Worm (Caenorhabditis elegans) whole organism, L3 larva: ENCODE data around the gene C55A1.6.

ENCODE experiments used
- R02D3.7 ChIP-seq: fragments of 150-350 bp; optimal IDR thresholded peaks from 2 replicates; lab custom pipeline; 2014; ENCODE audit warnings: missing biosample characterization, missing genetic modification characterization
- ZK546.5 ChIP-seq: sonication (generic microtip); optimal IDR thresholded peaks from 2 replicates; lab custom pipeline; 2017; ENCODE audit warnings: missing biosample characterization, missing genetic modification characterization
- aly-2 ChIP-seq: fragments of 150-350 bp; optimal IDR thresholded peaks from 2 replicates; lab custom pipeline; 2014; ENCODE audit warnings: missing biosample characterization, missing genetic modification characterization
- ama-1 ChIP-seq: fragments of 150-350 bp; optimal IDR thresholded peaks from 2 replicates; lab custom pipeline; 2018
- ceh-16 ChIP-seq: sonication (generic microtip); optimal IDR thresholded peaks from 2 replicates; lab custom pipeline; 2017; ENCODE audit warnings: missing biosample characterization, missing genetic modification characterization
- ceh-28 ChIP-seq: fragments of 150-350 bp; optimal IDR thresholded peaks from 2 replicates; lab custom pipeline; 2014; ENCODE audit warnings: missing biosample characterization, missing genetic modification reagents, missing genetic modification characterization
- ceh-9 ChIP-seq: sonication (generic microtip); optimal IDR thresholded peaks from 2 replicates; lab custom pipeline; 2018; ENCODE audit warnings: missing biosample characterization, missing genetic modification characterization
- egl-27 ChIP-seq: sonication (generic microtip); optimal IDR thresholded peaks from 4 replicates; lab custom pipeline; 2017; ENCODE audit warnings: missing biosample characterization, missing genetic modification reagents, missing genetic modification characterization
- egl-5 ChIP-seq: fragments of 150-350 bp; optimal IDR thresholded peaks from 2 replicates; lab custom pipeline; 2017; ENCODE audit warnings: missing biosample characterization, missing genetic modification reagents, missing genetic modification characterization, inconsistent platforms
- elt-1 ChIP-seq: fragments of 150-350 bp; optimal IDR thresholded peaks from 2 replicates; lab custom pipeline; 2014; ENCODE audit warnings: missing biosample characterization, missing genetic modification characterization
- elt-2 ChIP-seq: sonication (generic microtip); optimal IDR thresholded peaks from 2 replicates; lab custom pipeline; 2016; ENCODE audit warnings: missing genetic modification reagents, mild to moderate bottlenecking, missing genetic modification characterization, missing compliant biosample characterization
- elt-3 ChIP-seq, 3 experiments: fragments of 150-350 bp in 1 of 3; sonication (generic microtip) in 2 of 3; optimal IDR thresholded peaks; 2 replicates in 2 of 3; 4 replicates in 1 of 3; lab custom pipeline; 2014 to 2017; ENCODE audit warnings: missing biosample characterization in 3 of 3, missing genetic modification characterization in 3 of 3
- eor-1 ChIP-seq, 2 experiments: fragments of 150-350 bp; optimal IDR thresholded peaks; 2 replicates each; lab custom pipeline; 2014 to 2018; ENCODE audit warnings: missing biosample characterization in 2 of 2, missing genetic modification characterization in 2 of 2
- fkh-10 ChIP-seq: sonication (generic microtip); optimal IDR thresholded peaks from 2 replicates; lab custom pipeline; 2017; ENCODE audit warnings: missing biosample characterization, missing genetic modification reagents, missing genetic modification characterization
- fos-1 ChIP-seq: fragments of 150-350 bp; optimal IDR thresholded peaks from 2 replicates; lab custom pipeline; 2014; ENCODE audit warnings: missing biosample characterization, missing genetic modification characterization
- hmg-11 ChIP-seq: sonication (generic microtip); optimal IDR thresholded peaks from 2 replicates; lab custom pipeline; 2016; ENCODE audit warnings: missing genetic modification characterization, missing compliant biosample characterization
- lin-15B ChIP-seq: fragments of 150-350 bp; optimal IDR thresholded peaks from 2 replicates; lab custom pipeline; 2014; ENCODE audit warnings: missing biosample characterization, missing genetic modification characterization
- lin-39 ChIP-seq: fragments of 150-350 bp; optimal IDR thresholded peaks from 2 replicates; lab custom pipeline; 2018; ENCODE audit warnings: missing biosample characterization, missing genetic modification reagents, missing genetic modification characterization
- lsy-12 ChIP-seq: sonication (generic microtip); optimal IDR thresholded peaks from 2 replicates; lab custom pipeline; 2016; ENCODE audit warnings: mild to moderate bottlenecking, missing genetic modification characterization, missing compliant biosample characterization
- mdl-1 ChIP-seq: fragments of 150-350 bp; optimal IDR thresholded peaks from 2 replicates; lab custom pipeline; 2014; ENCODE audit warnings: missing biosample characterization, missing genetic modification characterization
- mml-1 ChIP-seq: fragments of 150-350 bp; sonication (generic microtip); optimal IDR thresholded peaks from 3 replicates; lab custom pipeline; 2014; ENCODE audit warnings: missing biosample characterization, missing genetic modification characterization
- nfya-1 ChIP-seq: sonication (generic microtip); optimal IDR thresholded peaks from 2 replicates; lab custom pipeline; 2017; ENCODE audit warnings: missing genetic modification characterization, mild to moderate bottlenecking, missing compliant biosample characterization, antibody characterized with exemption, moderate library complexity; ENCODE audit not compliant: insufficient read depth
- nhr-11 ChIP-seq: fragments of 150-350 bp; optimal IDR thresholded peaks from 2 replicates; lab custom pipeline; 2014; ENCODE audit warnings: missing biosample characterization, missing genetic modification characterization
- nhr-12 ChIP-seq: fragments of 150-350 bp; optimal IDR thresholded peaks from 2 replicates; lab custom pipeline; 2014; ENCODE audit warnings: missing biosample characterization, missing genetic modification characterization
- nhr-23 ChIP-seq: fragments of 150-350 bp; optimal IDR thresholded peaks from 2 replicates; lab custom pipeline; 2014; ENCODE audit warnings: missing biosample characterization, missing genetic modification reagents, missing genetic modification characterization
- nhr-237 ChIP-seq: fragments of 150-350 bp; optimal IDR thresholded peaks from 2 replicates; lab custom pipeline; 2014; ENCODE audit warnings: missing biosample characterization, missing genetic modification characterization
- nhr-25 ChIP-seq: sonication (generic microtip); optimal IDR thresholded peaks from 2 replicates; lab custom pipeline; 2017; ENCODE audit warnings: missing biosample characterization, missing genetic modification characterization
- nhr-28 ChIP-seq: fragments of 150-350 bp; optimal IDR thresholded peaks from 2 replicates; lab custom pipeline; 2014; ENCODE audit warnings: missing biosample characterization, missing genetic modification characterization
- nhr-43 ChIP-seq: sonication (generic microtip); optimal IDR thresholded peaks from 2 replicates; lab custom pipeline; 2016; ENCODE audit warnings: mild to moderate bottlenecking, missing genetic modification characterization, missing compliant biosample characterization; ENCODE audit not compliant: poor library complexity, severe bottlenecking
- nhr-76 ChIP-seq: fragments of 150-350 bp; sonication (generic microtip); optimal IDR thresholded peaks from 5 replicates; lab custom pipeline; 2014; ENCODE audit warnings: missing biosample characterization, missing genetic modification characterization
- pha-4 ChIP-seq: fragments of 150-350 bp; optimal IDR thresholded peaks from 2 replicates; lab custom pipeline; 2014; ENCODE audit warnings: missing biosample characterization, missing genetic modification reagents, missing genetic modification characterization
- pqm-1 ChIP-seq: fragments of 150-350 bp; optimal IDR thresholded peaks from 2 replicates; lab custom pipeline; 2017; ENCODE audit warnings: missing biosample characterization, missing genetic modification characterization, inconsistent platforms
- skn-1 ChIP-seq: fragments of 150-350 bp; optimal IDR thresholded peaks from 2 replicates; lab custom pipeline; 2014; ENCODE audit warnings: missing biosample characterization, missing genetic modification characterization
- snpc-4 ChIP-seq: fragments of 150-350 bp; optimal IDR thresholded peaks from 2 replicates; lab custom pipeline; 2014; ENCODE audit warnings: missing biosample characterization, missing genetic modification characterization
- tbx-2 ChIP-seq: sonication (generic microtip); optimal IDR thresholded peaks from 2 replicates; lab custom pipeline; 2016; ENCODE audit warnings: mild to moderate bottlenecking, missing genetic modification characterization, missing compliant biosample characterization
- unc-39 ChIP-seq: sonication (generic microtip); optimal IDR thresholded peaks from 4 replicates; lab custom pipeline; 2017; ENCODE audit warnings: missing biosample characterization, missing genetic modification characterization
- zag-1 ChIP-seq: fragments of 150-350 bp; optimal IDR thresholded peaks from 2 replicates; lab custom pipeline; 2014; ENCODE audit warnings: missing biosample characterization, missing genetic modification characterization
- ztf-11 ChIP-seq: fragments of 150-350 bp; optimal IDR thresholded peaks from 2 replicates; lab custom pipeline; 2014; ENCODE audit warnings: missing biosample characterization, missing genetic modification characterization
- ztf-4 ChIP-seq: fragments of 150-350 bp; optimal IDR thresholded peaks from 2 replicates; lab custom pipeline; 2014; ENCODE audit warnings: missing biosample characterization, missing genetic modification characterization

C55A1.6 gene

DNA sequence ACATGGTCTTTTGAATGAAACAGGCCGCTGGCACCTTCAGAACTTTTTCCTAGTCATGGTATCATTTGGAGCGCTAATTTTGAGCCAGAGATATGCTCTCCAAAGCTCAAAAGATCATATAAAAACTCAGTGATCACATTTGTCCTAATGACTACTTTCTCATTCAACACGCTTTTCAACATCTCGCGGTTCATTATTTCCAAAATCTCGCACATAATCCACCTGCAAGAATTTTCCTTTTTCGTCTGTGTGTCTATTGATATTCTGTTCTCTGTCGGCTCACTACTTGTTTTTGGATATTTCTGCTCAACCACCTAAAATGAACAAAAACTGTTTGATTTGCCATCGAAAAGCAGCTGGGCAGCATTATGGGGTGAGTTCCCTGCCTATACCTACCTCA, 25.9 kb downstream of the C55A1.6 start, which contains the start of gene nhr-51:
nhr-51 (plus strand) TSS at position 301 of the 400 bp plus-strand sequence.
- TF ChIP-seq ZK546.5 (tag; lab: Kevin White, UChicago): no peak
- TF ChIP-seq zag-1 (tag; lab: Kevin White, UChicago): no peak
- TF ChIP-seq nhr-25 (tag; lab: Kevin White, UChicago): no peak
- TF ChIP-seq R02D3.7: no peak
- TF ChIP-seq egl-27 (tag; lab: Kevin White, UChicago): no peak
- no peak for TF ChIP-seq nhr-12 (tag; lab: Kevin White, UChicago)
- TF ChIP-seq nhr-28: no peak
- TF ChIP-seq ceh-9 (tag; lab: Kevin White, UChicago): no peak
- no peak for TF ChIP-seq elt-3 (tag; optimal IDR thresholded peaks at IDR 0.05; lab: Kevin White, UChicago)
- TF ChIP-seq unc-39 (tag; lab: Kevin White, UChicago): no peak
- TF ChIP-seq lin-39: no peak
- no peak for TF ChIP-seq lsy-12 (tag; lab: Kevin White, UChicago)

DNA sequence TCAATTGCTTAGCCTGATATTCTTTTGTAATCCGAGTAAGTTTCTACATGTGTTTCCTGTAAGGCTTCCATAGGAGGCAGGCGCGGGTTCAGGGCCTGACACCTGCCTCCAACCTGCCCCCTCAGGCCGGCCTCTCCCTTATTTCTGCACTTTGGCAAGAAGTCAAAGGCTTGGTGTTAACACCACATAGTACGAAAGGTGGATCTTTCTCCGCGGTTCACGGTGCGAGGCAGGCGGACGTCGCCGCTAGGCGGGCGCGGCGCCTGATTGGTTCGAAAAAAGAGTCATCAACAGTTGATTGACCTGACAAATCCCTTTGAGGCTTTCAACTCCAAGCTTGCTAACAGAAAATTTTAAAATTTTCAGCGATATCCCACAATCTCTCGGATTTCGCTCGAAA, 27.1 kb downstream of the C55A1.6 start:
- TF ChIP-seq tbx-2 (tag; lab: Kevin White, UChicago): no peak
- no peak for TF ChIP-seq nhr-76
- TF ChIP-seq fkh-10 (GFP tag; lab: Kevin White, UChicago): no peak
- no peak for TF ChIP-seq R02D3.7
- TF ChIP-seq fos-1 (tag; lab: Kevin White, UChicago): no peak
- TF ChIP-seq elt-1 (tag; lab: Kevin White, UChicago): no peak
- TF ChIP-seq elt-2 (tag; lab: Kevin White, UChicago): no peak
- TF ChIP-seq, all 47 proteins: peak for 0

ce11 chrV:15677222-15677621, 29.4 kb downstream of the C55A1.6 start, which contains the start of gene nhr-52:
TSS of gene nhr-52 (plus strand) at chrV:15677522.
- TF ChIP-seq egl-27 (tag; lab: Kevin White, UChicago): no peak
- no peak for TF ChIP-seq pha-4 (tag; lab: Kevin White, UChicago)

DNA sequence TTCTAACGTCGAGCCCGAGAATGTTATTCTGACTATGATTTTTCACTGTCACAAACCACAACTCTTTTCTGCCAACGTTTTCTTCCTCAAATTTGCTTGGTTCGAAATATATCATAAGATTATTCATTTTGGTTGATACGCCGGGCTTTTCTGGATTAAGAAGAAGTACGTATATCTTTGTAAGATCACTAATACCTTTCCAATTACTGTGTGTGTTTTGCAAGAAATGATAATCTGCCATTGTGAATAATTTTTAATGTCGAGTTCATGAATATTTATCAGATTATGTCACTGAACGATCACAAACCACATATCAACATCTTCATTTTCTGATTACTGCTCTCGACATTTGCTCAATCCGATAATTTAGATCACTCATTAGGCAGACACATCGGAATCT, 37.8 kb downstream of the C55A1.6 start, which contains the start of gene nhr-196:
nhr-196 (plus strand) TSS at position 118 of the 400 bp plus-strand sequence.
- no peak for TF ChIP-seq nhr-28
- TF ChIP-seq eor-1 (tag; optimal IDR thresholded peaks at IDR 0.05; lab: Kevin White, UChicago): no peak
- TF ChIP-seq skn-1 (tag; lab: Kevin White, UChicago): no peak
- no peak for TF ChIP-seq hmg-11
- no peak for TF ChIP-seq pha-4 (tag; lab: Kevin White, UChicago)
- TF ChIP-seq lin-39: no peak
- no peak for TF ChIP-seq ceh-16 (tag; lab: Kevin White, UChicago)
- TF ChIP-seq nfya-1: no peak
- TF ChIP-seq ztf-11 (tag; lab: Kevin White, UChicago): no peak
- no peak for TF ChIP-seq elt-2 (tag; lab: Kevin White, UChicago)
- TF ChIP-seq mdl-1 (tag; lab: Kevin White, UChicago): no peak
- TF ChIP-seq ceh-28: no peak
- TF ChIP-seq ceh-9 (tag; lab: Kevin White, UChicago): no peak
- no peak for TF ChIP-seq zag-1 (tag; lab: Kevin White, UChicago)
- TF ChIP-seq snpc-4: no peak
- TF ChIP-seq nhr-237 (tag; lab: Kevin White, UChicago): no peak
- TF ChIP-seq unc-39 (tag; lab: Kevin White, UChicago): no peak
- no peak for TF ChIP-seq ZK546.5 (tag; lab: Kevin White, UChicago)
- no peak for TF ChIP-seq nhr-11
- TF ChIP-seq lin-15B (tag; lab: Kevin White, UChicago): no peak
- TF ChIP-seq, all 47 proteins: peak for 0

DNA sequence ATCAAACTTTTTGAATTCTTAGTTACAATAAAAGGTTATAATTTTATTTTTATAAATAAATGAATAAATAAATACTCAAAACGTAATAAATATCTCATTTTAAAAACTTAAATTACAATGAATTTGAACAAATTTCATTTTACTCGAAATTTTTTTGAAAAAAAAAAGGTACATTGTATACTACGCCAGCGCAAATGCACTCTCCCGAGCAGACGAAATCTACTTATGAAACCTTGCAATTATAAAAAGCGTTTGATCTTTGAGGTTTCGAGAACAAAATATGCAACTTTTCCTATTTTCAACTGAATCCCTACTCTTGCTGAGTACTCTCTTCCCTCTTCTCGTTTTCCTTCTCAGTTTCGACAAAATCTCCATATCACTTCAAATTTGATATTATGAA, 39.8 kb downstream of the C55A1.6 start, which contains the start of gene nhr-197:
nhr-197 (plus strand) TSS at position 301 of the 400 bp plus-strand sequence.
- TF ChIP-seq nhr-12 (tag; lab: Kevin White, UChicago) (no peak), mdl-1 (tag; lab: Kevin White, UChicago) (no peak), nhr-23 (no peak), aly-2 (no peak), hmg-11 (no peak), mml-1 (tag; lab: Kevin White, UChicago) (no peak), pqm-1 (no peak), ama-1 (lab: Kevin White, UChicago) (no peak), nhr-43 (tag; lab: Kevin White, UChicago) (no peak), eor-1 (tag; optimal IDR thresholded peaks at IDR 0.05; lab: Kevin White, UChicago) (no peak), elt-1 (tag; lab: Kevin White, UChicago) (no peak), nfya-1 (no peak), egl-5 (tag; lab: Kevin White, UChicago) (no peak), skn-1 (tag; lab: Kevin White, UChicago) (no peak), ztf-4 (tag; lab: Kevin White, UChicago) (no peak), zag-1 (tag; lab: Kevin White, UChicago) (no peak), nhr-25 (tag; lab: Kevin White, UChicago) (no peak), nhr-76 (no peak), egl-27 (tag; lab: Kevin White, UChicago) (no peak)
